Fruit fly (Drosophila melanogaster): ENCODE data around the gene CG13996.

Gene CG13996

dm6 chr2L:5997609-5998229 is 22.9 kb upstream of the CG13996 start:
- TF ChIP-seq OdsH (GFP tag; optimal IDR thresholded peaks at IDR 0.05) (no peak), fkh (GFP tag; optimal IDR thresholded peaks at IDR 0.05) (no peak), pdm3 (GFP tag; optimal IDR thresholded peaks at IDR 0.05) (no peak), spab (GFP tag; optimal IDR thresholded peaks at IDR 0.05) (peak; percentile 55), CG32006 (GFP tag; optimal IDR thresholded peaks at IDR 0.05) (no peak), CG15336 (GFP tag; IDR thresholded peaks at IDR 0.05) (no peak), Sox102F (GFP tag; optimal IDR thresholded peaks at IDR 0.05) (no peak), CG6808 (GFP tag; optimal IDR thresholded peaks at IDR 0.05) (peak; percentile 60), CG10631 (GFP tag; optimal IDR thresholded peaks at IDR 0.05) (no peak), Eip93F (GFP tag; optimal IDR thresholded peaks at IDR 0.05) (no peak), Ets21C (GFP tag; optimal IDR thresholded peaks at IDR 0.05) (no peak), vri (GFP tag; optimal IDR thresholded peaks at IDR 0.05) (no peak), Smox (GFP tag; optimal IDR thresholded peaks at IDR 0.05) (no peak), CG6792 (GFP tag; optimal IDR thresholded peaks at IDR 0.05) (no peak), CG11294 (GFP tag; IDR thresholded peaks at IDR 0.05) (no peak), cyc (GFP tag; optimal IDR thresholded peaks at IDR 0.05) (no peak), CG16779 (tag; optimal IDR thresholded peaks at IDR 0.05) (no peak), Gug (GFP tag; IDR thresholded peaks at IDR 0.05) (no peak), Eip78C (GFP tag) (peak; percentile 71), Sox14 (GFP tag; optimal IDR thresholded peaks at IDR 0.05) (no peak), salr (GFP tag; optimal IDR thresholded peaks at IDR 0.05) (peak in 1 of 2 experiments; percentile 8), CG8119 (GFP tag; IDR thresholded peaks at IDR 0.05) (peak; percentile 35; the same call in 1 of the 3 replicates), CG11762 (GFP tag; optimal IDR thresholded peaks at IDR 0.05; ENCODE audit: insufficient read depth) (no peak), Eip75B (GFP tag; optimal IDR thresholded peaks at IDR 0.05) (no peak), Ets96B (tag; optimal IDR thresholded peaks at IDR 0.05) (no peak), fd59A (GFP tag; optimal IDR thresholded peaks at IDR 0.05) (peak; percentile 16), eg (GFP tag; IDR thresholded peaks at IDR 0.05) (no peak), CG4318 (GFP tag; optimal IDR thresholded peaks at IDR 0.05) (no peak), fd85E (GFP tag; optimal IDR thresholded peaks at IDR 0.05) (no peak), esn (GFP tag; optimal IDR thresholded peaks at IDR 0.05) (peak; percentile 45), CG6276 (GFP tag; optimal IDR thresholded peaks at IDR 0.05) (peak; percentile 22), Hr39 (GFP tag; optimal IDR thresholded peaks at IDR 0.05) (no peak), topi (GFP tag; optimal IDR thresholded peaks at IDR 0.05) (no peak), achi (GFP tag; optimal IDR thresholded peaks at IDR 0.05) (peak; percentile 72), CG7368 (GFP tag; optimal IDR thresholded peaks at IDR 0.05) (peak; percentile 12), CG10669 (GFP tag; optimal IDR thresholded peaks at IDR 0.05) (peak; percentile 39), CG6163 (GFP tag; IDR thresholded peaks at IDR 0.05) (0 out of 3 replicates have a peak, but pooled peaks have one; percentile 50), CG6854 (GFP tag; optimal IDR thresholded peaks at IDR 0.05) (peak; percentile 69), acj6 (GFP tag; optimal IDR thresholded peaks at IDR 0.05) (no peak), Blimp-1 (GFP tag; optimal IDR thresholded peaks at IDR 0.05) (peak; percentile 50), CG9139 (GFP tag; optimal IDR thresholded peaks at IDR 0.05) (peak; percentile 57), svp (GFP tag) (no peak), Met (GFP tag; optimal IDR thresholded peaks at IDR 0.05) (no peak), CG8632 (GFP tag; optimal IDR thresholded peaks at IDR 0.05) (peak; percentile 44), net (GFP tag; optimal IDR thresholded peaks at IDR 0.05) (no peak), ss (GFP tag; optimal IDR thresholded peaks at IDR 0.05) (peak; percentile 30 to 78), dac (GFP tag; optimal IDR thresholded peaks at IDR 0.05) (no peak), CG1621 (tag; optimal IDR thresholded peaks at IDR 0.05) (peak; percentile 37), Hr38 (GFP tag; optimal IDR thresholded peaks at IDR 0.05) (no peak), Hr4 (GFP tag; optimal IDR thresholded peaks at IDR 0.05) (no peak), CG8319 (GFP tag; optimal IDR thresholded peaks at IDR 0.05) (peak; percentile 12), CG11902 (GFP tag; optimal IDR thresholded peaks at IDR 0.05) (no peak)
